Worm (Caenorhabditis elegans) whole organism, late embryonic: ENCODE results near the gene ceh-20.

Experiments used
- ama-1 ChIP-seq: fragments of 150-350 bp; optimal IDR thresholded peaks from 2 replicates; lab custom pipeline; 2014
- che-1 ChIP-seq: sonication (generic microtip); optimal IDR thresholded peaks from 2 replicates; lab custom pipeline; 2016; ENCODE audit warnings: mild to moderate bottlenecking, missing genetic modification characterization, missing compliant biosample characterization
- mec-3 ChIP-seq: sonication (generic microtip); optimal IDR thresholded peaks from 2 replicates; lab custom pipeline; 2016; ENCODE audit warnings: borderline replicate concordance, missing genetic modification characterization, missing compliant biosample characterization
- nfya-1 ChIP-seq: sonication (generic microtip); optimal IDR thresholded peaks from 2 replicates; lab custom pipeline; 2017; ENCODE audit warnings: missing genetic modification characterization, mild to moderate bottlenecking, missing compliant biosample characterization, antibody characterized with exemption, moderate library complexity
- nhr-11 ChIP-seq: fragments of 150-350 bp; optimal IDR thresholded peaks from 2 replicates; lab custom pipeline; 2014; ENCODE audit warnings: missing biosample characterization, missing genetic modification characterization
- rnt-1 ChIP-seq: sonication (generic microtip); optimal IDR thresholded peaks from 2 replicates; lab custom pipeline; 2016; ENCODE audit warnings: missing genetic modification characterization, missing compliant biosample characterization
- sox-4 ChIP-seq: sonication (generic microtip); optimal IDR thresholded peaks from 2 replicates; lab custom pipeline; 2017; ENCODE audit warnings: mild to moderate bottlenecking, missing genetic modification characterization, inconsistent platforms, missing compliant biosample characterization
- unc-3 ChIP-seq, 2 experiments: fragments of 200-800 bp in 1 of 2; sonication (Bioruptor generic) in 1 of 2; sonication (generic microtip) in 1 of 2; conservative IDR thresholded peaks in 1 of 2; optimal IDR thresholded peaks in 1 of 2; 2 replicates each; pipeline versions ENCODE4 v1.3.6 to Lab custom; 2016 to 2022; ENCODE audit warnings: missing compliant biosample characterization in 2 of 2, missing genetic modification characterization in 2 of 2, missing genetic modification reagents in 1 of 2

- TF ChIP-seq rnt-1: no peak
- TF ChIP-seq sox-4: no peak
- TF ChIP-seq unc-3 (GFP tag; conservative IDR thresholded peaks at IDR 0.05; lab: Robert Waterston, UW): no peak
- no peak for TF ChIP-seq unc-3 (tag; optimal IDR thresholded peaks at IDR 0.05; lab: Kevin White, UChicago)
- TF ChIP-seq che-1 (tag; lab: Kevin White, UChicago): no peak
- no peak for TF ChIP-seq ama-1
- no peak for TF ChIP-seq nfya-1
- no peak for TF ChIP-seq nhr-11 (tag; lab: Kevin White, UChicago)
- TF ChIP-seq mec-3 (tag; lab: Kevin White, UChicago): no peak
These were observed 6.0 kb upstream of the ceh-20 start, which contains the start of gene F31E3.2 for ce11 chrIII:6973682-6974081.
